Worm (Caenorhabditis elegans) whole organism, young adult: ENCODE results near the gene F58E1.13.

Source experiments
- ZK185.1 ChIP-seq: sonication (generic microtip); optimal IDR thresholded peaks from 2 replicates; lab custom pipeline; 2016; ENCODE audit warnings: mild to moderate bottlenecking, missing genetic modification characterization, missing compliant biosample characterization; ENCODE audit not compliant: poor library complexity, severe bottlenecking
- bed-2 ChIP-seq: fragments of 200-800 bp; sonication (Bioruptor generic); IDR thresholded peaks from 2 replicates; pipeline ENCODE4 v1.3.6; 2022; ENCODE audit warnings: missing genetic modification reagents, missing genetic modification characterization, missing compliant biosample characterization
- efl-1 ChIP-seq: fragments of 150-350 bp; optimal IDR thresholded peaks from 2 replicates; lab custom pipeline; 2014; ENCODE audit warnings: missing biosample characterization, missing genetic modification reagents, missing genetic modification characterization
- lin-26 ChIP-seq: fragments of 200-800 bp; sonication (Bioruptor generic); IDR thresholded peaks from 2 replicates; pipeline ENCODE4 v1.3.6; 2022; ENCODE audit warnings: missing genetic modification reagents, missing genetic modification characterization, missing compliant biosample characterization
- madf-3 ChIP-seq: fragments of 200-800 bp; sonication (Bioruptor generic); IDR thresholded peaks from 2 replicates; pipeline ENCODE4 v1.3.6; 2022; ENCODE audit warnings: missing genetic modification reagents, missing genetic modification characterization, missing compliant biosample characterization
- nhr-179 ChIP-seq: sonication (generic microtip); optimal IDR thresholded peaks from 2 replicates; lab custom pipeline; 2016; ENCODE audit warnings: mild to moderate bottlenecking, missing genetic modification characterization, missing compliant biosample characterization
- snpc-1.3 ChIP-seq: sonication (generic microtip); optimal IDR thresholded peaks from 2 replicates; lab custom pipeline; 2017; ENCODE audit warnings: missing genetic modification characterization, mild to moderate bottlenecking, missing compliant biosample characterization, antibody characterized with exemption, moderate library complexity, missing genotype, missing genetic modification reagents; ENCODE audit not compliant: insufficient read depth

DNA sequence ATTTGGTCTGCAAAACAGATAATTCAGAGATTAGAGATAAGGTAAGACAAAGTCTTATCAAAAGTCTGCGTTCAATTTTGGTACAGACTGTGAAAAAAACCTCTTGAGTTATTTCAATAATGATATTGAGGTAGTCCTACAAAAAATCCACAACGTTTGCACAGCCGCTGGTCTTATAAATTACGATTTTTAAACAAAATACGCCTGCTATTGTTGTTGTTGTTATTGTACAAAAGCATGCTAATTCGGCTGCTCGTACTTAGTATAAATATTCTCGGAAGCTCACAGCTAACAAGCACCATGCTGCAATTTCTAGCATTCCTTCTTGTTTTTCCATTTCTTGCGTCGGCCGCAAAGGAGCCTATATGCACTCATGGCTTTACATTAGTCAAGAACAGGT, 48.5 kb upstream of the F58E1.13 start, which contains the start of gene clec-19:
- TF ChIP-seq bed-2 (no peak), lin-26 (no peak), snpc-1.3 (tag; lab: Kevin White, UChicago) (no peak), nhr-179 (tag; lab: Kevin White, UChicago) (no peak), madf-3 (GFP tag; lab: Robert Waterston, UW) (no peak), efl-1 (GFP tag; lab: Kevin White, UChicago) (no peak), ZK185.1 (tag; lab: Kevin White, UChicago) (no peak)
